Worm (Caenorhabditis elegans) whole organism, dauer: Measurements from ENCODE around the gene asp-5.

Experiments
- unc-62 ChIP-seq: sonication (generic microtip); optimal IDR thresholded peaks from 2 replicates; lab custom pipeline; 2017; ENCODE audit warnings: missing biosample characterization, missing genetic modification reagents, missing genetic modification characterization

The asp-5 gene

ce11 chrV:8295866-8296265 lies 23.7 kb downstream of the asp-5 start, which contains the start of gene smex-1:
Gene smex-1 (minus strand): TSS chrV:8295966.
- TF ChIP-seq unc-62 = no peak

- no peak for TF ChIP-seq unc-62
Observed at ce11 chrV:8297504-8297903, 25.3 kb downstream of the asp-5 start, which contains the start of gene W02D7.4. Gene W02D7.4 (minus strand): TSS chrV:8297604.

- TF ChIP-seq unc-62 = no peak
Observed at ce11 chrV:8299191-8299854, 27.1 kb downstream of the asp-5 start, which contains the start of gene W02D7.5. Gene W02D7.5 (minus strand): TSS chrV:8299241.

- no peak for TF ChIP-seq unc-62
Observed at ce11 chrV:8300935-8301535, 28.9 kb downstream of the asp-5 start, which contains the start of gene W02D7.6. Gene W02D7.6 (minus strand): TSS chrV:8301507.

- TF ChIP-seq unc-62 = no peak
Observed at ce11 chrV:8302522-8302921, 30.3 kb downstream of the asp-5 start, which contains the start of gene sel-9. Gene sel-9 (minus strand): TSS chrV:8302580.

ce11 chrV:8304461-8305195 lies 32.4 kb downstream of the asp-5 start, which contains the start of gene W02D7.11:
Gene W02D7.11 (minus strand): TSS chrV:8304511.
- no peak for TF ChIP-seq unc-62

- TF ChIP-seq unc-62 = no peak
Observed at ce11 chrV:8305940-8306339, 33.8 kb downstream of the asp-5 start.

ce11 chrV:8306366-8306765 lies 34.2 kb downstream of the asp-5 start, which contains the start of gene W02D7.8:
Gene W02D7.8 (minus strand): TSS chrV:8306466.
- no peak for TF ChIP-seq unc-62

ce11 chrV:8307013-8307412 lies 34.8 kb downstream of the asp-5 start:
- TF ChIP-seq unc-62 = no peak

- no peak for TF ChIP-seq unc-62
Observed at ce11 chrV:8307681-8308080, 35.5 kb downstream of the asp-5 start, which contains the start of gene clec-218. Gene clec-218 (plus strand): TSS chrV:8307942.

- no peak for TF ChIP-seq unc-62
Observed at ce11 chrV:8311210-8311609, 39.0 kb downstream of the asp-5 start, which contains the start of gene W02D7.12. Gene W02D7.12 (plus strand): TSS chrV:8311510.

- TF ChIP-seq unc-62 = no peak
Observed at ce11 chrV:8318135-8318534, 46.0 kb downstream of the asp-5 start, which contains the start of gene clec-219. Gene clec-219 (plus strand): TSS chrV:8318435.

ce11 chrV:8323545-8323944 lies 51.4 kb downstream of the asp-5 start:
- no peak for TF ChIP-seq unc-62
